Fruit fly (Drosophila melanogaster) whole organism, pupa: ENCODE measurements around the gene Vm34Ca.
A peak's percentile ranks its signal among the peaks of the same experiment; 100 is the strongest.
"Not testable (repeated sequence)": the region's sequence is repeated elsewhere in the genome, so short reads cannot be mapped to it uniquely, and the experiment has no call there.

Source experiments
- CG10348 ChIP-seq: fragments of 200-800 bp; sonication (Bioruptor generic); IDR thresholded peaks from 2 replicates; pipeline ENCODE4 v1.3.6; 2022; ENCODE audit warnings: missing biosample characterization, missing genetic modification characterization
- CG12605 ChIP-seq: fragments of 200-800 bp; sonication (Bioruptor generic); IDR thresholded peaks from 2 replicates; pipeline ENCODE4 v1.3.6; 2022; ENCODE audit warnings: missing biosample characterization, missing genetic modification characterization
- CG13204 ChIP-seq: fragments of 200-800 bp; sonication (Bioruptor generic); optimal IDR thresholded peaks from 2 replicates; lab custom pipeline; 2018; ENCODE audit warnings: missing biosample characterization, mild to moderate bottlenecking, missing genetic modification characterization, moderate library complexity
- CG14655 ChIP-seq: fragments of 200-800 bp; sonication (Bioruptor generic); optimal IDR thresholded peaks from 3 replicates; lab custom pipeline; 2017; ENCODE audit warnings: mild to moderate bottlenecking, missing biosample characterization, missing genetic modification reagents, missing genetic modification characterization
- CG15710 ChIP-seq: fragments of 200-800 bp; sonication (Bioruptor generic); optimal IDR thresholded peaks from 2 replicates; lab custom pipeline; 2018; ENCODE audit warnings: missing biosample characterization, mild to moderate bottlenecking, missing genetic modification characterization, moderate library complexity
- CG17806 ChIP-seq: fragments of 200-800 bp; sonication (Bioruptor generic); optimal IDR thresholded peaks from 2 replicates; lab custom pipeline; 2018; ENCODE audit warnings: missing biosample characterization, mild to moderate bottlenecking, missing genetic modification characterization, moderate library complexity
- CG32121 ChIP-seq: fragments of 200-800 bp; sonication (Bioruptor generic); IDR thresholded peaks from 2 replicates; pipeline ENCODE4 v1.3.6; 2022; ENCODE audit warnings: missing biosample characterization, missing genetic modification characterization
- CG34367 ChIP-seq: fragments of 200-800 bp; sonication (Bioruptor generic); optimal IDR thresholded peaks from 2 replicates; lab custom pipeline; 2018; ENCODE audit warnings: missing biosample characterization, mild to moderate bottlenecking, missing genetic modification characterization
- CG4496 ChIP-seq: fragments of 200-800 bp; sonication (Bioruptor generic); IDR thresholded peaks from 3 replicates; pipeline ENCODE4 v1.3.6; 2022; ENCODE audit warnings: missing biosample characterization, missing genetic modification characterization
- CG8159 ChIP-seq: fragments of 200-800 bp; sonication (Bioruptor generic); optimal IDR thresholded peaks from 3 replicates; lab custom pipeline; 2018; ENCODE audit warnings: missing biosample characterization, mild to moderate bottlenecking, missing genetic modification characterization, moderate library complexity
- CG9948 ChIP-seq: fragments of 200-800 bp; sonication (Bioruptor generic); optimal IDR thresholded peaks from 2 replicates; lab custom pipeline; 2018; ENCODE audit warnings: missing biosample characterization, mild to moderate bottlenecking, missing genetic modification characterization, moderate library complexity
- D1 ChIP-seq: fragments of 200-800 bp; sonication (Bioruptor generic); optimal IDR thresholded peaks from 2 replicates; lab custom pipeline; 2018; ENCODE audit warnings: missing biosample characterization, mild to moderate bottlenecking, missing genetic modification characterization, moderate library complexity
- EcR ChIP-seq: fragments of 200-800 bp; sonication (Bioruptor generic); optimal IDR thresholded peaks from 3 replicates; lab custom pipeline; 2019; ENCODE audit warnings: missing biosample characterization, missing genetic modification characterization, mild to moderate bottlenecking, moderate library complexity, missing genetic modification reagents
- Ets98B ChIP-seq: fragments of 200-800 bp; sonication (Bioruptor generic); IDR thresholded peaks from 2 replicates; pipeline ENCODE4 v1.3.6; 2022; ENCODE audit warnings: missing biosample characterization, missing genetic modification characterization
- Pif1A ChIP-seq: fragments of 200-800 bp; sonication (Bioruptor generic); optimal IDR thresholded peaks from 3 replicates; lab custom pipeline; 2016; ENCODE audit warnings: missing biosample characterization, missing genetic modification characterization
- Pif1B ChIP-seq: fragments of 200-800 bp; sonication (Bioruptor generic); optimal IDR thresholded peaks from 3 replicates; lab custom pipeline; 2016; ENCODE audit warnings: missing biosample characterization, missing genetic modification characterization
- Snoo ChIP-seq: fragments of 200-800 bp; sonication (Bioruptor generic); optimal IDR thresholded peaks from 3 replicates; lab custom pipeline; 2017; ENCODE audit warnings: missing biosample characterization, mild to moderate bottlenecking, missing genetic modification characterization, inconsistent platforms
- fd96Ca ChIP-seq: fragments of 200-800 bp; sonication (Bioruptor generic); IDR thresholded peaks from 3 replicates; pipeline ENCODE4 v1.3.6; 2022; ENCODE audit warnings: missing biosample characterization, missing genetic modification characterization
- gl ChIP-seq: fragments of 200-800 bp; sonication (Bioruptor generic); optimal IDR thresholded peaks from 2 replicates; lab custom pipeline; 2018; ENCODE audit warnings: missing biosample characterization, mild to moderate bottlenecking, missing genetic modification characterization

The Vm34Ca gene

dm6 chr2L:13411566-13411965 lies at the start of gene Vm34Ca:
Gene Vm34Ca (minus strand): TSS chr2L:13411631.
- TF ChIP-seq gl (tag; lab: Kevin White, UChicago) (no peak), Pif1B (no peak), Pif1A (GFP tag; lab: Kevin White, UChicago) (no peak), Ets98B (GFP tag; lab: Robert Waterston, UW) (no peak), CG17806 (tag; lab: Kevin White, UChicago) (no peak), CG10348 (GFP tag; lab: Robert Waterston, UW) (no peak), CG12605 (no peak), CG14655 (GFP tag; lab: Kevin White, UChicago) (no peak), CG32121 (GFP tag; lab: Robert Waterston, UW) (no peak)
- TF ChIP-seq, all 21 proteins: peak for 0

DNA sequence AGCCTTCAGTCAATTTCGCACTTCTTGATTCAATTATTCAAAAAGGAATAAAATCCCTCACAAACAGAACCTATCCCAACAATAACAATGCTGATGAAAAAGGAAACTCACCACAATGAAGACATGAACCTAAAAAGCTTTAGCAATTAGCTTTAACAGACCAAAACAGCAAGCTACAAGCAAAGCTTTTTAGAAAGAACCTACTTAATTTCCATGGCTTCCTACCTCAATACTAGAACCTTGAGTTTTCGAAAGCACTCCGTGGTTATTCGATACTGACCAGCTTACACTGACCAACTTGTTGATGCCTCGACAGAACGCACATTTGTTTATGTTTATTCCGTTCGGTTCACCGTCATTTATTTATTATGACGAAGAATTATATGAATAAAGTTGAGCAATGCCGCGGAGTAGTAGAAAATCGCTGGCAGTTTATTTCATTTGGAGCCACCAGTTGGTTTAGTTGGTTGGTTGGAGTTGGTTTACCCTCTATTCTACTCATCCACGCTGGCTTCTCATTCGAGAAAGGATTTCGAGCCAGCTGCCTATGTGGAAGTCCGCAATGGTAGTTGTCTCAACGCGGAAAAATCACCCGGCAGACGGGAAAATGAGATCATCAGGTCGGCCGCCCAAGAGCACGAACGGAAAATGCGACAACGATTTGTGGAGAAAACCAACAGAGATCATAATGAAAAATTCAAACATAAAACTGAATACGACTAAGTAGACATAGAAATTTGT lies 47.7 kb upstream of the Vm34Ca start, which contains the start of gene CG42810:
Gene CG42810, plus strand, starts transcription at position 691 of the 741 bp plus-strand sequence.
- TF ChIP-seq Pif1A (GFP tag; lab: Kevin White, UChicago) = no peak
- no peak for TF ChIP-seq CG8159 (tag; lab: Kevin White, UChicago)
- no peak for TF ChIP-seq Ets98B (GFP tag; lab: Robert Waterston, UW)
- no peak for TF ChIP-seq CG13204 (GFP tag; lab: Kevin White, UChicago)
- TF ChIP-seq CG15710 (tag; lab: Kevin White, UChicago) = no peak
- TF ChIP-seq CG12605 = no peak

dm6 chr2L:13457037-13457547 lies 45.7 kb upstream of the Vm34Ca start, which contains the start of gene CG42809:
Gene CG42809 (plus strand): TSS chr2L:13457497.
- no peak for TF ChIP-seq Pif1A (GFP tag; lab: Kevin White, UChicago)
- no peak for TF ChIP-seq CG8159 (tag; lab: Kevin White, UChicago)
- no peak for TF ChIP-seq EcR (GFP tag; lab: Kevin White, UChicago)
- no peak for TF ChIP-seq CG15710 (tag; lab: Kevin White, UChicago)
- no peak for TF ChIP-seq CG10348 (GFP tag; lab: Robert Waterston, UW)
- no peak for TF ChIP-seq Snoo
- no peak for TF ChIP-seq D1 (tag; lab: Kevin White, UChicago)
- TF ChIP-seq CG4496 = no peak
- TF ChIP-seq Pif1B = no peak
- no peak for TF ChIP-seq gl (tag; lab: Kevin White, UChicago)
- no peak for TF ChIP-seq Ets98B (GFP tag; lab: Robert Waterston, UW)
- TF ChIP-seq CG14655 (GFP tag; lab: Kevin White, UChicago) = no peak
- no peak for TF ChIP-seq CG34367 (tag; lab: Kevin White, UChicago)
- TF ChIP-seq fd96Ca (GFP tag; lab: Robert Waterston, UW) = no peak
- TF ChIP-seq CG13204 (GFP tag; lab: Kevin White, UChicago) = no peak
- no peak for TF ChIP-seq CG17806 (tag; lab: Kevin White, UChicago)
- no peak for TF ChIP-seq CG32121 (GFP tag; lab: Robert Waterston, UW)
- TF ChIP-seq CG12605 = no peak
- TF ChIP-seq CG9948 = no peak
- TF ChIP-seq, all 21 proteins: peak for 0

- not testable (repeated sequence) for TF ChIP-seq Pif1B; CG34367 (tag; lab: Kevin White, UChicago); CG17806 (tag; lab: Kevin White, UChicago)
Observed at dm6 chr2L:13449397-13449796, 38.0 kb upstream of the Vm34Ca start, which contains the start of gene Hsp60D. Gene Hsp60D (minus strand): TSS chr2L:13449497.

DNA sequence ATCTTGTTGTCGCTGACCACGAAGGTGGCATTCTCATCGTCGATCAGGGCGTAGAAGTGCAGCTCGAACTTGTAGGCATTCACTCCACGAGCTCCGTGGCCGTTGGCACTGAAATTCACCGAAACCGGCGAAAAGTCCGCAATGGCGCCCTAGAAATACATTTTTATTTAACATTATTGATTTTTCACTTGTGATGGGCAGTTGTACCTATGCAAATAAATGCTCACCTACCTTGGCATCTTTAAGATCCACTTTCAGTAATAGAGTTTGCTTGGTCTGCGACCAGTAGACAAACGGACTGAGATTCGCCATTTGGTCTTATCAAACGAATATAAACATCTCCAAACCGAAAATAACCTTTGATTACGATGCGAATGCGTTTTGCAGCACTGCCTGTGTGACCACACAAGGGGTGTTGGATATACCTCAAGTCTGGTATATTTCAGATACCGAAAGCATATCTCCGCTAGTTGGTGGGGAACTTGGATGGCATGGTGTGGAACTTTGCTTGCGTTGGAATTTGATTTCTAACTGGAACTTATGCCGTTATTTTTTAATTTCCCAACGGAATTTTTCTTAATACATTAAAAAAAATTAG lies 33.9 kb upstream of the Vm34Ca start, which contains the start of gene Hacd2:
Gene Hacd2, minus strand, starts transcription at position 403 of the 598 bp plus-strand sequence.
- TF ChIP-seq CG14655 (GFP tag; lab: Kevin White, UChicago) = no peak
- TF ChIP-seq Snoo = no peak
- TF ChIP-seq CG4496 = peak; percentile 10; the same call in 1 of the 3 replicates
- no peak for TF ChIP-seq CG12605
- TF ChIP-seq D1 (tag; lab: Kevin White, UChicago) = peak; percentile 35
- TF ChIP-seq, all 21 proteins: peak for 2

- no peak for TF ChIP-seq CG9948
Observed at dm6 chr2L:13436791-13437190, 25.4 kb upstream of the Vm34Ca start.

DNA sequence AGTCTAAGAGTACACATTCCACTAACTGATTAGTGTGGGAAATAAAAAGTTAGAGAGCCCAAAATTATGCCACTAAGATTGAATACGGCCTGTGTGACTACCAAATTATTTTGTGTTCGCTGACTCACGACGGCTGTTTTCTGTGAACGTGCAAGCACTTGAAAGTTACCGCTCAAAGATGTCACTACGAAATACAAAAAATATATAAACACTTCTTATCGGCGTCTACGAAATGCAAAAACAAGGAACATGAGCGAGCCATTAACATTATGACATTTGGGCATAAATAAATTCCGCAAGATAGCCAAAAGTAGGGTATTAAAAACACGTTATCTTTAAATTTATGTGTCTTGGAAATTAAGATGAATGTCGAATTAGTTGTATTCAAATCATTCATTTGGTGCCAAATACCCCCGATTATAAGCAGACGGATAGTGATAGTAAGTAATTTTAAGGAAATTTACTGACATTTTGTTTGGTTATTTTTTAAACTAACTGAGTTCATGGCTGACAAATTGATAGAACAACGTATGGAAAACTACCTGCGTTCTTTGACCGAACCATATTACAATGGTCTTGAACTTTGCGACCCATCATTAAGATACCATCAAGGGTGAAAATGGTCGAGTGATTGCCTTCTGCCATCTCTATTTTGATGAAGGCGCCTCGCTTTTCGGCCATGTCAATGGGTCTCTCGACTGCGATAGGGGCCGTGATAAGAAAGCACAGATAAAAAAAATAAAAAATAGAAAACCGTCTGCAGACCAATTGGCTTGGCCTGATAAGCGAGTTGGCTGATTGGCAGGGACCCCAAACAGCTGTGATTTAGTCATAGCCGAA lies 23.6 kb upstream of the Vm34Ca start, which contains the start of gene Tehao:
Gene Tehao, plus strand, starts transcription at position 828 of the 840 bp plus-strand sequence.
- TF ChIP-seq EcR (GFP tag; lab: Kevin White, UChicago) (no peak), Snoo (no peak), Pif1B (no peak)
